Fruit fly (Drosophila melanogaster): ENCODE data around the gene NHP2.

NHP2 gene

DNA sequence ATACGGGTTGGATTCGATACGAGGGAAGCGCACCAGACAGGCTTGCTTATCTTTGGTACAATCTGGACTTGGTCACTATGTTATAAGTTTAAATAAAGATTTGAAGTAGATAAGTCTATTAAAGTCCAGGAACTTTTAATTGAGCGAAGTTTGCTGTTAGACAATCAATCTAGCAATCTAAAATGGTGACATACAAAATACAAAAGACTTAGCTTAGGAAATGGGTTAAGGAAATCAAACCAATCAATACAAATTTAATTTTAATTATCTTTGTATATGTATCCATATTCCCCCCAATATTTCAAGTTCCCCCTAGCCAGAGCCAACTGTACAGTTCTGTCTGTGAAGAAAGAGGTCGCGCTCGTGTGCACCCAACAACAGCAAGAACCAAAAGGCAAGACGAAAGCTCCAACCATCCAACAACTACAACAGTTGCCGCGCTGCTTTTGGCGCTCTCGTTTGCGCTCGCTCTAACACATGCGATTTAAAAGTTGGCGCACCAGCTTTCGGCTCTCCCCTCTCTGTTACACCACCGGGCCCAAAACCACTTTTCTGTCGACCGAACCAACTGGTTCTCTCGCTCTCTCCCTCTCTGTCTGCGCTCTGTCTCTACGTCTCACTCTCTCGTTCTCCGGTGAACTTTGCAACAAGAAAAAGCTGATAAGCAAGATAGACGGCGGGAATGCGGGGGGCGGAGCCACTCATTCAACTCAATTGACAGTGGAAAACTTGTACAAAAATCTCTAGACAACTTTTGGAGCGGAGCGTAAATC lies 45.8 kb downstream of the NHP2 start (continued):
- TF ChIP-seq H2.0 (GFP tag; IDR thresholded peaks at IDR 0.05) (peak; percentile 71), klu (GFP tag; IDR thresholded peaks at IDR 0.05) (peak; percentile 66), CG12391 (tag; optimal IDR thresholded peaks at IDR 0.05) (peak; percentile 89), nau (GFP tag; optimal IDR thresholded peaks at IDR 0.05) (peak; percentile 84), CG2116 (GFP tag; optimal IDR thresholded peaks at IDR 0.05) (peak; percentile 26)

dm6 chr3L:14755046-14755643 lies 46.8 kb downstream of the NHP2 start:
- TF ChIP-seq CG17912 (GFP tag; optimal IDR thresholded peaks at IDR 0.05) = no peak
- peak; percentile 55; the same call in 1 of the 3 replicates for TF ChIP-seq ci (GFP tag; IDR thresholded peaks at IDR 0.05)
- TF ChIP-seq CG10321 (GFP tag; IDR thresholded peaks at IDR 0.05) = no peak
- no peak for TF ChIP-seq CG17568 (GFP tag; optimal IDR thresholded peaks at IDR 0.05)
- peak; percentile 61 for TF ChIP-seq CG17359 (tag; optimal IDR thresholded peaks at IDR 0.05)
- TF ChIP-seq CG16813 (GFP tag; IDR thresholded peaks at IDR 0.05; ENCODE audit: partially characterized antibody) = peak; percentile 22; the same call in 1 of the 3 replicates
- TF ChIP-seq Dp (GFP tag; optimal IDR thresholded peaks at IDR 0.05) = no peak
- TF ChIP-seq Hmr (GFP tag; optimal IDR thresholded peaks at IDR 0.05) = no peak
- TF ChIP-seq B-H2 (GFP tag; optimal IDR thresholded peaks at IDR 0.05) = no peak
- TF ChIP-seq zfh1 (GFP tag; IDR thresholded peaks at IDR 0.05) = no peak
- TF ChIP-seq CG6654 (GFP tag; optimal IDR thresholded peaks at IDR 0.05) = no peak
- TF ChIP-seq MBD-R2 (GFP tag; IDR thresholded peaks at IDR 0.05) = no peak
- TF ChIP-seq CG8281 (tag; optimal IDR thresholded peaks at IDR 0.05) = no peak
- no peak for TF ChIP-seq eyg (GFP tag; optimal IDR thresholded peaks at IDR 0.05)
- no peak for TF ChIP-seq Ets97D (GFP tag; optimal IDR thresholded peaks at IDR 0.05)
- peak; percentile 51; the same call in 1 of the 2 replicates for TF ChIP-seq seq (GFP tag; IDR thresholded peaks at IDR 0.05)
- no peak for TF ChIP-seq Med (GFP tag)
- no peak for TF ChIP-seq CG4854 (GFP tag; optimal IDR thresholded peaks at IDR 0.05)
- TF ChIP-seq CG10366 (GFP tag; IDR thresholded peaks at IDR 0.05) = no peak
- no peak for TF ChIP-seq Aef1 (GFP tag; IDR thresholded peaks at IDR 0.05)
- TF ChIP-seq row (GFP tag; IDR thresholded peaks at IDR 0.05) = no peak
- TF ChIP-seq CG14860 (GFP tag; IDR thresholded peaks at IDR 0.05; ENCODE audit: partially characterized antibody) = no peak
- peak; percentile 78 for TF ChIP-seq CG1832 (GFP tag; optimal IDR thresholded peaks at IDR 0.05)
- TF ChIP-seq CG17612 (GFP tag; IDR thresholded peaks at IDR 0.05) = no peak
- no peak for TF ChIP-seq ssp (GFP tag; IDR thresholded peaks at IDR 0.05)
- TF ChIP-seq CG4360 (GFP tag; IDR thresholded peaks at IDR 0.05) = no peak
- TF ChIP-seq CG15696 (tag; optimal IDR thresholded peaks at IDR 0.05) = no peak
- TF ChIP-seq Asciz (GFP tag; optimal IDR thresholded peaks at IDR 0.05) = no peak
- TF ChIP-seq CG7556 (GFP tag; optimal IDR thresholded peaks at IDR 0.05) = no peak
- TF ChIP-seq Lpt (GFP tag; optimal IDR thresholded peaks at IDR 0.05) = no peak
- TF ChIP-seq gsb-n (tag; optimal IDR thresholded peaks at IDR 0.05) = no peak
- no peak for TF ChIP-seq CG12104 (GFP tag; optimal IDR thresholded peaks at IDR 0.05)
- no peak for TF ChIP-seq CG2129 (GFP tag; IDR thresholded peaks at IDR 0.05; ENCODE audit: partially characterized antibody)
- 0 out of 3 replicates have a peak, but pooled peaks have one; percentile 46 for TF ChIP-seq Doc3 (GFP tag; IDR thresholded peaks at IDR 0.05; ENCODE audit: partially characterized antibody)
- TF ChIP-seq fd3F (GFP tag; optimal IDR thresholded peaks at IDR 0.05) = no peak
- TF ChIP-seq danr (GFP tag; IDR thresholded peaks at IDR 0.05) = no peak
- peak; percentile 56 for TF ChIP-seq CG34376 (GFP tag; optimal IDR thresholded peaks at IDR 0.05)
- no peak for TF ChIP-seq mirr (GFP tag; optimal IDR thresholded peaks at IDR 0.05)
- no peak for TF ChIP-seq stc (GFP tag; IDR thresholded peaks at IDR 0.05)
- no peak for TF ChIP-seq ERR (GFP tag; optimal IDR thresholded peaks at IDR 0.05)
- no peak for TF ChIP-seq lab (GFP tag; optimal IDR thresholded peaks at IDR 0.05)
- no peak for TF ChIP-seq amos (GFP tag; IDR thresholded peaks at IDR 0.05; ENCODE audit: partially characterized antibody)

Data from whole organism, embryonic.